Worm (Caenorhabditis elegans) whole organism, L1 larva: ENCODE data around the gene sup-35.

Source experiments
- C04F5.9 ChIP-seq: sonication (generic microtip); optimal IDR thresholded peaks from 2 replicates; lab custom pipeline; 2016; ENCODE audit warnings: missing genetic modification characterization, missing compliant biosample characterization
- C16A3.4 ChIP-seq: fragments of 150-350 bp; optimal IDR thresholded peaks from 2 replicates; lab custom pipeline; 2014; ENCODE audit warnings: missing biosample characterization, missing genetic modification characterization
- Y116A8C.19 ChIP-seq: sonication (generic microtip); optimal IDR thresholded peaks from 2 replicates; lab custom pipeline; 2016; ENCODE audit warnings: missing compliant biosample characterization, missing genetic modification characterization, borderline replicate concordance
- ama-1 ChIP-seq: fragments of 150-350 bp; optimal IDR thresholded peaks from 2 replicates; lab custom pipeline; 2014
- blmp-1 ChIP-seq: fragments of 150-350 bp; optimal IDR thresholded peaks from 2 replicates; lab custom pipeline; 2014; ENCODE audit warnings: missing biosample characterization, missing genetic modification characterization
- ceh-8 ChIP-seq: fragments of 200-800 bp; sonication (Bioruptor generic); optimal IDR thresholded peaks from 2 replicates; lab custom pipeline; 2018; ENCODE audit warnings: mild to moderate bottlenecking, missing genetic modification characterization, moderate library complexity, missing compliant biosample characterization
- ceh-90 ChIP-seq: sonication (generic microtip); optimal IDR thresholded peaks from 2 replicates; lab custom pipeline; 2016; ENCODE audit warnings: missing genetic modification characterization, missing compliant biosample characterization
- ces-1 ChIP-seq: fragments of 150-350 bp; optimal IDR thresholded peaks from 2 replicates; lab custom pipeline; 2014; ENCODE audit warnings: missing biosample characterization, missing genetic modification reagents, missing genetic modification characterization
- dpl-1 ChIP-seq, 3 experiments: fragments of 150-350 bp in 2 of 3; sonication (generic microtip) in 1 of 3; optimal IDR thresholded peaks; 2 replicates each; lab custom pipeline; 2014 to 2017; ENCODE audit warnings: missing biosample characterization in 3 of 3, missing genetic modification characterization in 3 of 3, missing genetic modification reagents in 3 of 3
- efl-1 ChIP-seq, 4 experiments: fragments of 150-350 bp; optimal IDR thresholded peaks in 3 of 4; peaks in 1 of 4; 1 replicate in 1 of 4; 2 replicates in 3 of 4; lab custom pipeline; 2014; ENCODE audit warnings: missing biosample characterization in 2 of 4, missing genetic modification characterization in 2 of 4, missing genetic modification reagents in 2 of 4
- efl-3 ChIP-seq: fragments of 200-800 bp; sonication (Bioruptor generic); optimal IDR thresholded peaks from 2 replicates; lab custom pipeline; 2018; ENCODE audit warnings: mild to moderate bottlenecking, missing genetic modification characterization, missing compliant biosample characterization
- egl-27 ChIP-seq, 2 experiments: fragments of 150-350 bp in 1 of 2; sonication (generic microtip); optimal IDR thresholded peaks; 3 replicates each; lab custom pipeline; 2017 to 2018; ENCODE audit warnings: missing biosample characterization in 2 of 2, missing genetic modification characterization in 2 of 2, missing genetic modification reagents in 2 of 2
- ets-5 ChIP-seq: fragments of 200-800 bp; sonication (Bioruptor generic); IDR thresholded peaks from 2 replicates; pipeline ENCODE4 v1.3.6; 2022; ENCODE audit warnings: missing genetic modification characterization, missing compliant biosample characterization
- fkh-8 ChIP-seq: sonication (generic microtip); optimal IDR thresholded peaks from 2 replicates; lab custom pipeline; 2016; ENCODE audit warnings: mild to moderate bottlenecking, missing genetic modification characterization, missing compliant biosample characterization
- fos-1 ChIP-seq: fragments of 150-350 bp; optimal IDR thresholded peaks from 2 replicates; lab custom pipeline; 2014; ENCODE audit warnings: missing biosample characterization, missing genetic modification characterization
- grh-1 ChIP-seq: fragments of 200-800 bp; sonication (Bioruptor generic); IDR thresholded peaks from 2 replicates; pipeline ENCODE4 v1.3.6; 2022; ENCODE audit warnings: missing genetic modification reagents, missing genetic modification characterization, missing compliant biosample characterization
- hlh-4 ChIP-seq: sonication (generic microtip); optimal IDR thresholded peaks from 2 replicates; lab custom pipeline; 2016; ENCODE audit warnings: mild to moderate bottlenecking, missing genetic modification characterization, missing compliant biosample characterization
- irx-1 ChIP-seq: sonication (generic microtip); optimal IDR thresholded peaks from 2 replicates; lab custom pipeline; 2016; ENCODE audit warnings: missing genetic modification characterization, missing compliant biosample characterization
- lin-14 ChIP-seq: fragments of 200-800 bp; sonication (Bioruptor generic); optimal IDR thresholded peaks from 2 replicates; lab custom pipeline; 2018; ENCODE audit warnings: mild to moderate bottlenecking, missing genetic modification characterization, moderate library complexity, missing compliant biosample characterization
- mab-9 ChIP-seq: fragments of 200-800 bp; sonication (Bioruptor generic); IDR thresholded peaks from 2 replicates; pipeline ENCODE4 v1.3.6; 2022; ENCODE audit warnings: missing genetic modification reagents, missing genetic modification characterization, missing compliant biosample characterization
- mdl-1 ChIP-seq, 2 experiments: fragments of 150-350 bp; optimal IDR thresholded peaks; 2 replicates each; lab custom pipeline; 2014 to 2017; ENCODE audit warnings: missing biosample characterization in 2 of 2, missing genetic modification characterization in 2 of 2, inconsistent platforms in 1 of 2
- nhr-12 ChIP-seq: sonication (generic microtip); optimal IDR thresholded peaks from 2 replicates; lab custom pipeline; 2017; ENCODE audit warnings: missing biosample characterization, missing genetic modification characterization
- nhr-19 ChIP-seq: fragments of 200-800 bp; sonication (Bioruptor generic); conservative IDR thresholded peaks from 2 replicates; pipeline ENCODE4 v1.3.6; 2022; ENCODE audit warnings: missing genetic modification characterization, missing compliant biosample characterization
- nhr-20 ChIP-seq: sonication (generic microtip); optimal IDR thresholded peaks from 2 replicates; lab custom pipeline; 2016; ENCODE audit warnings: mild to moderate bottlenecking, missing genetic modification characterization, missing compliant biosample characterization
- nhr-237 ChIP-seq: fragments of 150-350 bp; optimal IDR thresholded peaks from 2 replicates; lab custom pipeline; 2014; ENCODE audit warnings: missing biosample characterization, missing genetic modification characterization
- nhr-71 ChIP-seq: sonication (generic microtip); optimal IDR thresholded peaks from 2 replicates; lab custom pipeline; 2016; ENCODE audit warnings: mild to moderate bottlenecking, missing genetic modification characterization, moderate library complexity, missing compliant biosample characterization
- nhr-76 ChIP-seq: sonication (generic microtip); optimal IDR thresholded peaks from 2 replicates; lab custom pipeline; 2017; ENCODE audit warnings: missing biosample characterization, missing genetic modification characterization
- sox-4 ChIP-seq: sonication (generic microtip); optimal IDR thresholded peaks from 2 replicates; lab custom pipeline; 2016; ENCODE audit warnings: missing genetic modification characterization, missing compliant biosample characterization
- tlp-1 ChIP-seq: fragments of 150-350 bp; optimal IDR thresholded peaks from 2 replicates; lab custom pipeline; 2014; ENCODE audit warnings: missing biosample characterization, missing genetic modification characterization
- unc-30 ChIP-seq: sonication (generic microtip); optimal IDR thresholded peaks from 2 replicates; lab custom pipeline; 2017; ENCODE audit warnings: missing biosample characterization, missing genetic modification characterization
- unc-62 ChIP-seq: fragments of 150-350 bp; optimal IDR thresholded peaks from 2 replicates; lab custom pipeline; 2014; ENCODE audit warnings: missing biosample characterization, missing genetic modification reagents, missing genetic modification characterization
- unc-98 ChIP-seq: fragments of 200-800 bp; sonication (Bioruptor generic); IDR thresholded peaks from 2 replicates; pipeline ENCODE4 v1.3.6; 2022; ENCODE audit warnings: missing genetic modification characterization, missing compliant biosample characterization
- vab-15 ChIP-seq: sonication (generic microtip); optimal IDR thresholded peaks from 2 replicates; lab custom pipeline; 2017; ENCODE audit warnings: missing genotype, mild to moderate bottlenecking, missing genetic modification characterization, missing compliant biosample characterization
- xbp-1 ChIP-seq: sonication (generic microtip); optimal IDR thresholded peaks from 2 replicates; lab custom pipeline; 2016; ENCODE audit warnings: missing genetic modification characterization, missing compliant biosample characterization
- zag-1 ChIP-seq: fragments of 150-350 bp; optimal IDR thresholded peaks from 2 replicates; lab custom pipeline; 2014; ENCODE audit warnings: missing biosample characterization, missing genetic modification characterization

sup-35 gene

DNA sequence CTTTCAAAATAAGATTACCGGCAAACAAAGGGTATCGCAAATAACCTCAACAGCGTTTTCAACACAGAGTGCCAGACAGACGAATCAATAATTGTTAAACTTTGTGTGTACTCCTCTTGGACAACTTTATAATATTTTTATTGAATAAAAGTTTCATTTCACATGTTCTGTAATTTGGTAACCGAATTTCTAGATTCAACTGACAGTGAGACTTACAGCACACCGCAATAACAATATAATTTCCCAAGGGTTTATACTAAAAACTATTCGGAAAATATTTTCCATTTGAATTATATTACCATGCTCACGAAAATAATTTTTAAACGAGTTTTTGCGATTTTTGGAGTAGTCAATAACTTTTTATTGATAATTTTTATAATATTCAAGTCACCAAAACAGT lies 41.6 kb downstream of the sup-35 start, which contains the start of gene str-246:
Gene str-246 (plus strand): TSS at position 301 of the 400 bp plus-strand sequence.
- TF ChIP-seq fkh-8 (no peak), ets-5 (no peak), lin-14 (GFP tag; lab: Kevin White, UChicago) (no peak), unc-30 (no peak), nhr-12 (no peak), nhr-19 (GFP tag; lab: Robert Waterston, UW) (no peak), nhr-76 (tag; lab: Kevin White, UChicago) (no peak), mdl-1 (tag; optimal IDR thresholded peaks at IDR 0.05; lab: Kevin White, UChicago) (no peak), hlh-4 (tag; lab: Kevin White, UChicago) (no peak), C16A3.4 (tag; lab: Kevin White, UChicago) (no peak), ceh-8 (GFP tag; lab: Kevin White, UChicago) (no peak), unc-98 (GFP tag; lab: Robert Waterston, UW) (no peak)

DNA sequence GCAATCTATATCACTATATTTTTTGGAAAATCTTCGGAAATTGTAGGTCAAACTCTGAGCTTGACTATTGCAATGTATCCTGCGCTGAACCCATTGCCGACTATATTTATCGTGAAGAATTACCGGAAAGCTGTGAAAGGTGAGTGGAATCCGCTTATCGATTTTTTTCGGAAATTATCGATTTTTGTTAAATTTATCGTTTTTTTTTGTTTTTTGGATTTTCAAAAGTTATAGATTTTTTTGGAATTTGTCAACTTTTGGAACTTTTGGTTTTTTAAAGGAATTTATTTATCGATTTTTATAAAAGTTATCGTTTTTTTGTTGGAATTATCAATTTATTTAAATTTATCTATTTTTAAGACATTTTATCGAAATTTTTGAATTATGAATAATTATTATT lies 42.3 kb downstream of the sup-35 start:
- TF ChIP-seq C04F5.9 (tag; lab: Kevin White, UChicago), result no peak
- no peak for TF ChIP-seq fos-1 (tag; lab: Kevin White, UChicago)
- no peak for TF ChIP-seq unc-62 (GFP tag; lab: Kevin White, UChicago)
- TF ChIP-seq nhr-20, result no peak
- no peak for TF ChIP-seq xbp-1
- no peak for TF ChIP-seq ets-5
- no peak for TF ChIP-seq ceh-8 (GFP tag; lab: Kevin White, UChicago)
- no peak for TF ChIP-seq sox-4
- no peak for TF ChIP-seq grh-1 (GFP tag; lab: Robert Waterston, UW)
- TF ChIP-seq egl-27 (tag; optimal IDR thresholded peaks at IDR 0.05; lab: Kevin White, UChicago), result no peak
- no peak for TF ChIP-seq Y116A8C.19
- TF ChIP-seq ceh-90, result no peak
- no peak for TF ChIP-seq ama-1

DNA sequence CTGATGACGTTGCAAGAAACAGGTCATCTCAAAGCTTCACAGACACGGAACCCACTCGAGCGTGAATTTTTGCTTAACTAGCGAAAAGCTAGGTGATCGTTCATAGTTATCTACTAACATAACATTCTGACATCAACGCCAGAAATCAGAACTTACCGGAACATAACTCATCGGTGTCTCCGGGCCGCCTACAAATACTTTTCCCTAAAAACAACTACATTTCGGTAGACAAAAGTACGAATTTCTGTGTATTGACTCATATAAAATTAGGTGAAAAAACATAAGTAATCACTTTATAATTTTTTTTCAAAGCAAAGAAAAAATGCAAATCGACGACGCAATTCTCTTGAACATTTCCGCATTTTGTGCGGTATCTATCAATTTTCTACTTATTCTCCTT lies 44.8 kb downstream of the sup-35 start, which contains the start of gene str-261:
Gene str-261 (plus strand): TSS at position 301 of the 400 bp plus-strand sequence.
- TF ChIP-seq tlp-1 (tag; lab: Kevin White, UChicago), result no peak
- no peak for TF ChIP-seq blmp-1 (tag; lab: Kevin White, UChicago)
- TF ChIP-seq efl-1 (optimal IDR thresholded peaks at IDR 0.05; lab: Kevin White, UChicago), result no peak
- TF ChIP-seq efl-1 (GFP tag; optimal IDR thresholded peaks at IDR 0.05 in 1 of 2; lab: Kevin White, UChicago), result peak in 1 of 2 experiments; percentile 13

ce11 chrIII:11070210-11070609 lies 48.8 kb downstream of the sup-35 start:
- no peak for TF ChIP-seq ces-1 (GFP tag; lab: Kevin White, UChicago)
- TF ChIP-seq dpl-1 (GFP tag; optimal IDR thresholded peaks at IDR 0.05; lab: Kevin White, UChicago), result no peak
- no peak for TF ChIP-seq grh-1 (GFP tag; lab: Robert Waterston, UW)
- TF ChIP-seq vab-15, result no peak
- no peak for TF ChIP-seq mab-9
- TF ChIP-seq fkh-8, result no peak
- TF ChIP-seq zag-1 (tag; lab: Kevin White, UChicago), result no peak
- no peak for TF ChIP-seq efl-3 (GFP tag; lab: Kevin White, UChicago)
- no peak for TF ChIP-seq nhr-71
- no peak for TF ChIP-seq lin-14 (GFP tag; lab: Kevin White, UChicago)
- TF ChIP-seq irx-1, result no peak
- TF ChIP-seq unc-30, result no peak

DNA sequence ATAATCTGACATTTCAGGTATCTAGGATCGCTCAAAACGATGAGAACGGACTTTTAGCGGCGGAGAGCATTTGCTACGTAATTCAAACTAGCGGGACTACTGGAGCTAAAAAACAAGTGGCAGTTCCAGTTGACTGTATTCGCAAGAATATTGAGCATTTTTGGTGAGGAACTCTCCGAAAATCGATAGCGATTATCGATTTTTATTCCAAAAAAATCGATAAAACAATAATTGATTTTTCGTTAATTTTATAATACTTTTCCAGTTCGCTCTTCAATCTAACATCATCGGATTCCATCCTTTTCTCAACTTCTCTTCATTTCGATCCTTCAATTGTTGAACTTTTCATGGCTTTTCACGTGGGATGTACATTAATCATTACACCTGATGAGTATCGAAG lies 49.8 kb downstream of the sup-35 start:
- TF ChIP-seq nhr-237 (tag; lab: Kevin White, UChicago) (no peak), efl-1 (optimal IDR thresholded peaks at IDR 0.05; lab: Kevin White, UChicago) (no peak), efl-1 (GFP tag; optimal IDR thresholded peaks at IDR 0.05 in 1 of 2; lab: Kevin White, UChicago) (peak in 1 of 2 experiments; percentile 16)
